Fruit fly (Drosophila melanogaster) whole organism, embryonic: ENCODE data around the gene egh.

Experiments
- Ada2b ChIP-seq: fragments of 200-800 bp; sonication (Bioruptor generic); IDR thresholded peaks from 2 replicates; pipeline ENCODE4 v1.3.6; 2022; ENCODE audit warnings: missing biosample characterization, missing genetic modification characterization
- Aef1 ChIP-seq: fragments of 200-800 bp; sonication (Bioruptor generic); IDR thresholded peaks from 3 replicates; pipeline ENCODE4 v1.3.6; 2022; ENCODE audit warnings: missing biosample characterization, missing genetic modification characterization
- Asciz ChIP-seq: fragments of 200-800 bp; sonication (Bioruptor generic); optimal IDR thresholded peaks from 2 replicates; lab custom pipeline; 2017; ENCODE audit warnings: missing biosample characterization, mild to moderate bottlenecking, missing genetic modification characterization, missing genetic modification reagents
- CG11085 ChIP-seq: fragments of 200-800 bp; sonication (Bioruptor generic); IDR thresholded peaks from 2 replicates; pipeline ENCODE4 v1.3.6; 2022; ENCODE audit warnings: missing biosample characterization, missing genetic modification characterization
- CG11695 ChIP-seq: fragments of 200-800 bp; sonication (Bioruptor generic); IDR thresholded peaks from 3 replicates; pipeline ENCODE4 v1.3.6; 2022; ENCODE audit warnings: missing biosample characterization, missing genetic modification characterization
- CG12236 ChIP-seq: fragments of 200-800 bp; sonication (Bioruptor generic); optimal IDR thresholded peaks from 2 replicates; lab custom pipeline; 2016; ENCODE audit warnings: missing biosample characterization, missing genetic modification characterization
- CG16815 ChIP-seq: fragments of 200-800 bp; sonication (Bioruptor generic); optimal IDR thresholded peaks from 3 replicates; lab custom pipeline; 2017; ENCODE audit warnings: missing biosample characterization, mild to moderate bottlenecking, missing genetic modification characterization
- CG17385 ChIP-seq: fragments of 200-800 bp; sonication (Bioruptor generic); optimal IDR thresholded peaks from 3 replicates; lab custom pipeline; 2018; ENCODE audit warnings: missing biosample characterization, mild to moderate bottlenecking, missing genetic modification characterization
- CG17829 ChIP-seq: fragments of 200-800 bp; optimal IDR thresholded peaks from 2 replicates; lab custom pipeline; 2019; ENCODE audit warnings: missing biosample characterization, mild to moderate bottlenecking, missing genetic modification characterization, moderate library complexity
- CG18262 ChIP-seq: fragments of 200-800 bp; optimal IDR thresholded peaks from 3 replicates; lab custom pipeline; 2019; ENCODE audit warnings: missing biosample characterization, mild to moderate bottlenecking, missing genetic modification characterization, moderate library complexity
- CG3281 ChIP-seq: fragments of 200-800 bp; sonication (Bioruptor generic); optimal IDR thresholded peaks from 3 replicates; lab custom pipeline; 2017; ENCODE audit warnings: missing biosample characterization, mild to moderate bottlenecking, missing genetic modification characterization
- CG34376 ChIP-seq: fragments of 200-800 bp; sonication (Bioruptor generic); optimal IDR thresholded peaks from 2 replicates; lab custom pipeline; 2018; ENCODE audit warnings: missing biosample characterization, mild to moderate bottlenecking, missing genetic modification characterization
- CG4360 ChIP-seq: fragments of 200-800 bp; sonication (Bioruptor generic); IDR thresholded peaks from 2 replicates; pipeline ENCODE4 v1.3.6; 2022; ENCODE audit warnings: missing biosample characterization, missing genetic modification characterization
- CG8359 ChIP-seq: fragments of 200-800 bp; sonication (Bioruptor generic); optimal IDR thresholded peaks from 2 replicates; lab custom pipeline; 2017; ENCODE audit warnings: missing biosample characterization, mild to moderate bottlenecking, missing genetic modification characterization, borderline replicate concordance
- CG9932 ChIP-seq: fragments of 200-800 bp; sonication (Bioruptor generic); IDR thresholded peaks from 2 replicates; pipeline ENCODE4 v1.3.6; 2022; ENCODE audit warnings: missing biosample characterization, missing genetic modification characterization
- D19A ChIP-seq: fragments of 200-800 bp; optimal IDR thresholded peaks from 3 replicates; lab custom pipeline; 2019; ENCODE audit warnings: missing biosample characterization, mild to moderate bottlenecking, missing genetic modification characterization, moderate library complexity
- Doc2 ChIP-seq: fragments of 200-800 bp; sonication (Bioruptor generic); IDR thresholded peaks from 2 replicates; pipeline ENCODE4 v1.3.6; 2022; ENCODE audit warnings: missing biosample characterization, missing genetic modification characterization
- E2f1 ChIP-seq: fragments of 200-800 bp; sonication (Bioruptor generic); IDR thresholded peaks from 2 replicates; pipeline ENCODE4 v1.3.6; 2022; ENCODE audit warnings: missing biosample characterization, missing genetic modification characterization
- Ets65A ChIP-seq: fragments of 200-800 bp; sonication (Bioruptor generic); peaks from one replicate; lab custom pipeline; 2016; ENCODE audit warnings: missing biosample characterization, missing genetic modification characterization
- Fer1 ChIP-seq: fragments of 200-800 bp; sonication (Bioruptor generic); optimal IDR thresholded peaks from 2 replicates; lab custom pipeline; 2017; ENCODE audit warnings: missing biosample characterization, mild to moderate bottlenecking, missing genetic modification characterization
- HHEX ChIP-seq: fragments of 200-800 bp; sonication (Bioruptor generic); optimal IDR thresholded peaks from 3 replicates; lab custom pipeline; 2017; ENCODE audit warnings: missing biosample characterization, mild to moderate bottlenecking, missing genetic modification characterization, missing genetic modification reagents
- Hmr ChIP-seq: fragments of 200-800 bp; sonication (Bioruptor generic); optimal IDR thresholded peaks from 3 replicates; lab custom pipeline; 2017; ENCODE audit warnings: mild to moderate bottlenecking, missing biosample characterization, missing genetic modification reagents, missing genetic modification characterization
- Jarid2 ChIP-seq: fragments of 200-800 bp; sonication (Bioruptor generic); optimal IDR thresholded peaks from 3 replicates; lab custom pipeline; 2017; ENCODE audit warnings: mild to moderate bottlenecking, missing biosample characterization, missing genetic modification reagents, missing genetic modification characterization
- MTF-1 ChIP-seq: fragments of 200-800 bp; sonication (Bioruptor generic); optimal IDR thresholded peaks from 2 replicates; lab custom pipeline; 2018; ENCODE audit warnings: missing biosample characterization, mild to moderate bottlenecking, missing genetic modification characterization, borderline replicate concordance
- Mrtf ChIP-seq: fragments of 200-800 bp; sonication (Bioruptor generic); IDR thresholded peaks from 3 replicates; pipeline ENCODE4 v1.3.6; 2022; ENCODE audit warnings: missing biosample characterization, missing genetic modification characterization
- NC2α ChIP-seq: fragments of 200-800 bp; sonication (Bioruptor generic); optimal IDR thresholded peaks from 2 replicates; lab custom pipeline; 2016; ENCODE audit warnings: missing biosample characterization, missing genetic modification characterization
- NFAT ChIP-seq: fragments of 200-800 bp; sonication (Bioruptor generic); IDR thresholded peaks from 2 replicates; pipeline ENCODE4 v1.3.6; 2022; ENCODE audit warnings: missing biosample characterization, missing genetic modification characterization
- Opbp ChIP-seq: fragments of 200-800 bp; sonication (Bioruptor generic); IDR thresholded peaks from 3 replicates; pipeline ENCODE4 v1.3.6; 2022; ENCODE audit warnings: missing biosample characterization, missing genetic modification characterization; ENCODE audit not compliant: partially characterized antibody
- Pdp1 ChIP-seq, 2 experiments: fragments of 200-800 bp; sonication (Bioruptor generic); optimal IDR thresholded peaks; 3 replicates each; lab custom pipeline; 2016; ENCODE audit warnings: missing biosample characterization in 2 of 2, missing genetic modification characterization in 2 of 2, mild to moderate bottlenecking in 1 of 2, moderate library complexity in 1 of 2
- Usf ChIP-seq: fragments of 200-800 bp; sonication (Bioruptor generic); optimal IDR thresholded peaks from 2 replicates; lab custom pipeline; 2017; ENCODE audit warnings: missing genotype, missing biosample characterization, missing genetic modification characterization
- ara ChIP-seq: fragments of 200-800 bp; sonication (Bioruptor generic); IDR thresholded peaks from 2 replicates; pipeline ENCODE4 v1.3.6; 2022; ENCODE audit warnings: missing biosample characterization, missing genetic modification characterization
- ato ChIP-seq: fragments of 200-800 bp; sonication (Bioruptor generic); IDR thresholded peaks from 2 replicates; pipeline ENCODE4 v1.3.6; 2022; ENCODE audit warnings: missing biosample characterization, missing genetic modification characterization; ENCODE audit not compliant: partially characterized antibody
- bbx ChIP-seq: fragments of 200-800 bp; sonication (Bioruptor generic); IDR thresholded peaks from 2 replicates; pipeline ENCODE4 v1.3.6; 2022; ENCODE audit warnings: missing biosample characterization, missing genetic modification characterization; ENCODE audit not compliant: partially characterized antibody
- cad ChIP-seq: fragments of >200 bp; optimal IDR thresholded peaks from 2 replicates; lab custom pipeline; 2017; ENCODE audit warnings: missing biosample characterization, missing genetic modification characterization
- chn ChIP-seq: fragments of 200-800 bp; sonication (Bioruptor generic); optimal IDR thresholded peaks from 2 replicates; lab custom pipeline; 2016; ENCODE audit warnings: missing biosample characterization, missing genetic modification characterization
- dimm ChIP-seq: fragments of 200-800 bp; sonication (Bioruptor generic); IDR thresholded peaks from 2 replicates; pipeline ENCODE4 v1.3.6; 2022; ENCODE audit warnings: missing biosample characterization, missing genetic modification characterization
- dmrt99B ChIP-seq: fragments of 200-800 bp; sonication (Bioruptor generic); optimal IDR thresholded peaks from 2 replicates; lab custom pipeline; 2018; ENCODE audit warnings: missing biosample characterization, mild to moderate bottlenecking, missing genetic modification characterization, moderate library complexity
- esg ChIP-seq: fragments of 200-800 bp; sonication (Bioruptor generic); conservative IDR thresholded peaks from 2 replicates; pipeline ENCODE4 v1.3.6; 2022; ENCODE audit warnings: missing biosample characterization, missing genetic modification characterization
- jumu ChIP-seq: fragments of 200-800 bp; sonication (Bioruptor generic); optimal IDR thresholded peaks from 3 replicates; lab custom pipeline; 2016; ENCODE audit warnings: missing biosample characterization, missing genetic modification characterization
- kay ChIP-seq: fragments of 200-800 bp; sonication (Bioruptor generic); optimal IDR thresholded peaks from 2 replicates; lab custom pipeline; 2016; ENCODE audit warnings: missing biosample characterization, missing genetic modification characterization
- lov ChIP-seq, 2 experiments: fragments of 200-800 bp in 1 of 2; fragments of >200 bp in 1 of 2; sonication (Bioruptor generic) in 1 of 2; IDR thresholded peaks in 1 of 2; optimal IDR thresholded peaks in 1 of 2; 2 replicates in 1 of 2; 3 replicates in 1 of 2; pipeline versions ENCODE4 v1.3.6 to Lab custom; 2017 to 2022; ENCODE audit warnings: missing biosample characterization in 1 of 2, missing genetic modification characterization in 1 of 2
- nmo ChIP-seq: fragments of 200-800 bp; sonication (Bioruptor generic); optimal IDR thresholded peaks from 2 replicates; lab custom pipeline; 2018; ENCODE audit warnings: missing biosample characterization, mild to moderate bottlenecking, missing genetic modification characterization, moderate library complexity
- pros ChIP-seq: fragments of 200-800 bp; sonication (Bioruptor generic); optimal IDR thresholded peaks from 3 replicates; lab custom pipeline; 2019; ENCODE audit warnings: missing biosample characterization, mild to moderate bottlenecking, missing genetic modification characterization, moderate library complexity
- psq ChIP-seq: fragments of 200-800 bp; sonication (Bioruptor generic); optimal IDR thresholded peaks from 2 replicates; lab custom pipeline; 2017; ENCODE audit warnings: missing biosample characterization, missing genetic modification characterization
- ro ChIP-seq: fragments of 200-800 bp; sonication (Bioruptor generic); IDR thresholded peaks from 2 replicates; pipeline ENCODE4 v1.3.6; 2022; ENCODE audit warnings: missing biosample characterization, missing genetic modification characterization
- sc ChIP-seq, 3 experiments: fragments of >200 bp in 2 of 3; fragments of 200-800 bp in 1 of 3; sonication (Bioruptor generic) in 1 of 3; optimal IDR thresholded peaks; 2 replicates in 2 of 3; 3 replicates in 1 of 3; lab custom pipeline; 2017; ENCODE audit warnings: mild to moderate bottlenecking in 1 of 3, missing biosample characterization in 1 of 3, missing genetic modification characterization in 1 of 3, missing genetic modification reagents in 1 of 3
- sima ChIP-seq: fragments of 200-800 bp; sonication (Bioruptor generic); optimal IDR thresholded peaks from 2 replicates; lab custom pipeline; 2016; ENCODE audit warnings: missing biosample characterization, missing genetic modification characterization
- stwl ChIP-seq: fragments of 200-800 bp; sonication (Bioruptor generic); optimal IDR thresholded peaks from 3 replicates; lab custom pipeline; 2018; ENCODE audit warnings: missing biosample characterization, mild to moderate bottlenecking, missing genetic modification characterization, moderate library complexity
- unpg ChIP-seq: fragments of 200-800 bp; sonication (Bioruptor generic); optimal IDR thresholded peaks from 3 replicates; lab custom pipeline; 2018; ENCODE audit warnings: missing biosample characterization, mild to moderate bottlenecking, missing genetic modification characterization, moderate library complexity
- zfh2 ChIP-seq: fragments of 200-800 bp; sonication (Bioruptor generic); optimal IDR thresholded peaks from 2 replicates; lab custom pipeline; 2016; ENCODE audit warnings: missing biosample characterization, missing genetic modification characterization

egh gene

DNA sequence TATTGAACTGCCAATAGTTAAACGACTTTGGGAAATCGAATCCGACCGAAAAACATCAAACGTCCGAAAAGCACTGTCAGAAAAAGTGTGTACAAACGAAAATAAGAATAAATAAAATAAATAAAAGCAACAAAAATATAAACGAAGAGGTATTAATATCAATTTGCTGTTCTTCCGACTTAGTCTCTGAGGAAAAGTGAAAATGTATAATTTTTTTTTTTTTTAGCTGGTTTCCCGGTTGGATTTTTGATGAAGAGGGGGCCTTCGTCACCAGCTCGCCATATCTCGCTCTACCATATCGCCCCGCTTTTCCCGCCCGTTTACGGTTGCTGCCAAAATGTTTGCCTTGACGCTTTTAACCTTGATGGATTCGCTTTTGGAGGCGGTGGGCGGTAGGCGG lies 50.3 kb downstream of the egh start (continued):
- TF ChIP-seq MTF-1 (GFP tag; lab: Kevin White, UChicago) (no peak), sima (GFP tag; lab: Kevin White, UChicago) (no peak), HHEX (GFP tag; lab: Kevin White, UChicago) (no peak), Doc2 (no peak), Pdp1 (GFP tag; optimal IDR thresholded peaks at IDR 0.05; lab: Kevin White, UChicago) (no peak), NFAT (GFP tag; lab: Robert Waterston, UW) (no peak), Aef1 (GFP tag; lab: Robert Waterston, UW) (peak; percentile 23; the same call in 1 of the 3 replicates), pros (GFP tag; lab: Kevin White, UChicago) (no peak), CG12236 (GFP tag; lab: Kevin White, UChicago) (no peak), unpg (GFP tag; lab: Kevin White, UChicago) (peak; percentile 13), cad (GFP tag; lab: Kevin White, UChicago) (no peak), NC2α (GFP tag; lab: Kevin White, UChicago) (no peak), D19A (tag; lab: Kevin White, UChicago) (no peak), Opbp (GFP tag; lab: Robert Waterston, UW) (no peak), Usf (GFP tag; lab: Kevin White, UChicago) (no peak), CG18262 (tag; lab: Kevin White, UChicago) (no peak), zfh2 (peak; percentile 17), ara (GFP tag; lab: Robert Waterston, UW) (no peak), dimm (GFP tag; lab: Robert Waterston, UW) (no peak), psq (no peak), jumu (GFP tag; lab: Kevin White, UChicago) (no peak), Jarid2 (no peak), ro (GFP tag; lab: Robert Waterston, UW) (no peak), stwl (tag; lab: Kevin White, UChicago) (no peak), CG3281 (GFP tag; lab: Kevin White, UChicago) (no peak), CG8359 (no peak), E2f1 (GFP tag; lab: Robert Waterston, UW) (no peak), CG17385 (no peak), CG34376 (GFP tag; lab: Kevin White, UChicago) (no peak), dmrt99B (tag; lab: Kevin White, UChicago) (peak; percentile 18), CG11695 (0 out of 3 replicates have a peak, but pooled peaks have one; percentile 17), CG16815 (GFP tag; lab: Kevin White, UChicago) (no peak), Fer1 (GFP tag; lab: Kevin White, UChicago) (peak; percentile 33), CG17829 (tag; lab: Kevin White, UChicago) (no peak), lov (optimal IDR thresholded peaks at IDR 0.05; lab: Kevin White, UChicago) (no peak), lov (GFP tag; IDR thresholded peaks at IDR 0.05; lab: Robert Waterston, UW) (no peak), kay (GFP tag; lab: Kevin White, UChicago) (no peak), Asciz (no peak), Mrtf (GFP tag; lab: Robert Waterston, UW) (no peak), Hmr (GFP tag; lab: Kevin White, UChicago) (peak; percentile 29), sc (optimal IDR thresholded peaks at IDR 0.05; lab: Kevin White, UChicago) (no peak), sc (GFP tag; optimal IDR thresholded peaks at IDR 0.05; lab: Kevin White, UChicago) (no peak), CG9932 (peak; percentile 51), chn (GFP tag; lab: Kevin White, UChicago) (no peak), Ets65A (GFP tag; lab: Kevin White, UChicago) (no peak), CG11085 (GFP tag; lab: Robert Waterston, UW) (no peak), nmo (GFP tag; lab: Kevin White, UChicago) (no peak), esg (GFP tag; lab: Robert Waterston, UW) (0 out of 2 replicates have a peak, but pooled peaks have one; percentile 12), CG4360 (GFP tag; lab: Robert Waterston, UW) (no peak), bbx (GFP tag; lab: Robert Waterston, UW) (no peak), ato (no peak), Ada2b (no peak)
